Worm (Caenorhabditis elegans): Measurements from ENCODE around the gene srxa-1.

DNA sequence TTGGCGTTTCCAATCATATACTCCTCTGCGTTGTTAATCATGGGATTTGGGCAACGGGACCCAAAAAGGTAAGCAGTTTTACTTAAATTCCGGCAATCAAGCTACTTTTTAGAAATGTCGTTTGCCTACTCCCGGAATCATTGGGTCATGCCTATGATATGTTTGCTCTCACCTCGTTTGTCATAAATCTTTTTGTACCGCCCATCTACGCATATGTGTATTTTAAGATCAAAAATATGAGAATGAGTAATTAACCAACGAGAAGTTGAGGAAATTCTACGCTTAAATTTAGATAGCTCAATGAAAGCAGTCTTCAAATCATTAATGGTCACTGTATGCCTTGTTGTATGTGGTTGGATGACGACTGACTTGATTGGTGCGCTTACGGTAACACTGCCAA, 49.6 kb upstream of the srxa-1 start:
- no peak for TF ChIP-seq flt-1 (GFP tag; IDR thresholded peaks at IDR 0.05)
- TF ChIP-seq ama-1 (optimal IDR thresholded peaks at IDR 0.05): no peak
- TF ChIP-seq hmg-4 (GFP tag; optimal IDR thresholded peaks at IDR 0.05): no peak
- no peak for TF ChIP-seq pes-1 (GFP tag; IDR thresholded peaks at IDR 0.05)
- no peak for TF ChIP-seq ceh-13 (GFP tag; optimal IDR thresholded peaks at IDR 0.05)
- no peak for TF ChIP-seq hnd-1 (tag; optimal IDR thresholded peaks at IDR 0.05)
- no peak for TF ChIP-seq tbx-37 (GFP tag; conservative IDR thresholded peaks at IDR 0.05)
- TF ChIP-seq aly-1 (tag; optimal IDR thresholded peaks at IDR 0.05): no peak
- no peak for TF ChIP-seq tra-4 (tag; optimal IDR thresholded peaks at IDR 0.05)
- TF ChIP-seq hmbx-1 (tag; optimal IDR thresholded peaks at IDR 0.05): no peak
- no peak for TF ChIP-seq scrt-1 (GFP tag; IDR thresholded peaks at IDR 0.05)

All from whole organism, early embryonic.